Worm (Caenorhabditis elegans) whole organism, young adult: Measurements from ENCODE around the gene C48B4.13.

Experiments used
- K11D2.4 ChIP-seq: fragments of 200-800 bp; sonication (Bioruptor generic); IDR thresholded peaks from 2 replicates; pipeline ENCODE4 v1.3.6; 2022; ENCODE audit warnings: missing genetic modification reagents, missing genetic modification characterization, missing compliant biosample characterization
- lin-26 ChIP-seq: fragments of 200-800 bp; sonication (Bioruptor generic); IDR thresholded peaks from 2 replicates; pipeline ENCODE4 v1.3.6; 2022; ENCODE audit warnings: missing genetic modification reagents, missing genetic modification characterization, missing compliant biosample characterization
- madf-10 ChIP-seq: sonication (generic microtip); optimal IDR thresholded peaks from 2 replicates; lab custom pipeline; 2016; ENCODE audit warnings: mild to moderate bottlenecking, missing genetic modification characterization, missing compliant biosample characterization
- nhr-179 ChIP-seq: sonication (generic microtip); optimal IDR thresholded peaks from 2 replicates; lab custom pipeline; 2016; ENCODE audit warnings: mild to moderate bottlenecking, missing genetic modification characterization, missing compliant biosample characterization
- rpc-1 ChIP-seq, 2 experiments: fragments of 150-350 bp in 1 of 2; sonication (generic microtip) in 1 of 2; optimal IDR thresholded peaks; 2 replicates each; lab custom pipeline; 2014 to 2018; ENCODE audit warnings: missing biosample characterization in 1 of 2, missing genetic modification characterization in 1 of 2, missing genetic modification reagents in 1 of 2, missing genotype in 1 of 2
- unc-62 ChIP-seq: fragments of 150-350 bp; optimal IDR thresholded peaks from 2 replicates; lab custom pipeline; 2014; ENCODE audit warnings: missing biosample characterization, missing genetic modification reagents, missing genetic modification characterization

- TF ChIP-seq unc-62 (GFP tag; lab: Kevin White, UChicago) (no peak), rpc-1 (optimal IDR thresholded peaks at IDR 0.05; lab: Kevin White, UChicago) (no peak), rpc-1 (tag; optimal IDR thresholded peaks at IDR 0.05; lab: Kevin White, UChicago) (no peak), madf-10 (tag; lab: Kevin White, UChicago) (no peak), nhr-179 (tag; lab: Kevin White, UChicago) (no peak), K11D2.4 (no peak), lin-26 (no peak)
Observed at ce11 chrIII:9544125-9544524, 24.4 kb upstream of the C48B4.13 start, which contains the start of gene ZK1098.9.
